Fruit fly (Drosophila melanogaster): Measurements from ENCODE around the gene wol.

Gene wol

dm6 chr2L:8277561-8278201 is 25.1 kb downstream of the wol start (continued):
- TF ChIP-seq CG33213 (GFP tag; optimal IDR thresholded peaks at IDR 0.05) (peak; percentile 89), Lhr (GFP tag; optimal IDR thresholded peaks at IDR 0.05) (peak; percentile 94), NC2β (GFP tag; optimal IDR thresholded peaks at IDR 0.05) (peak; percentile 94), otp (GFP tag; IDR thresholded peaks at IDR 0.05) (peak; percentile 99), D19A (tag; optimal IDR thresholded peaks at IDR 0.05) (peak; percentile 94), CG13123 (GFP tag; optimal IDR thresholded peaks at IDR 0.05) (peak; percentile 97), corto (GFP tag; optimal IDR thresholded peaks at IDR 0.05) (peak; percentile 98), gce (GFP tag; IDR thresholded peaks at IDR 0.05) (peak; percentile 99), esg (GFP tag; conservative IDR thresholded peaks at IDR 0.05) (peak; percentile 98), Rx (GFP tag; IDR thresholded peaks at IDR 0.05) (peak; percentile 97), Scr (GFP tag; IDR thresholded peaks at IDR 0.05; ENCODE audit: partially characterized antibody) (no peak), Hr78 (GFP tag; optimal IDR thresholded peaks at IDR 0.05) (peak in 1 of 2 experiments; percentile 86), CG31441 (GFP tag; IDR thresholded peaks at IDR 0.05) (peak; percentile 99), Gug (GFP tag; IDR thresholded peaks at IDR 0.05) (peak; percentile 90), Sry-β (GFP tag; optimal IDR thresholded peaks at IDR 0.05) (peak; percentile 75), ken (GFP tag; IDR thresholded peaks at IDR 0.05) (peak; percentile 98), pzg (GFP tag; optimal IDR thresholded peaks at IDR 0.05) (peak; percentile 0), CG6175 (GFP tag; IDR thresholded peaks at IDR 0.05) (peak; percentile 95), CG15073 (GFP tag; optimal IDR thresholded peaks at IDR 0.05) (peak; percentile 89), CG12236 (GFP tag; optimal IDR thresholded peaks at IDR 0.05) (peak; percentile 85), jigr1 (GFP tag; IDR thresholded peaks at IDR 0.05) (peak; percentile 95), CG4328 (GFP tag; optimal IDR thresholded peaks at IDR 0.05) (peak; percentile 91), CG32532 (GFP tag; IDR thresholded peaks at IDR 0.05) (peak; percentile 97), trem (tag; optimal IDR thresholded peaks at IDR 0.05) (peak; percentile 94), Fer3 (tag; optimal IDR thresholded peaks at IDR 0.05) (peak; percentile 96), CG30403 (GFP tag; optimal IDR thresholded peaks at IDR 0.05) (peak; percentile 99), ttk (GFP tag; IDR thresholded peaks at IDR 0.05) (peak; percentile 99), CG9727 (GFP tag; optimal IDR thresholded peaks at IDR 0.05) (peak; percentile 99), CG11723 (GFP tag; optimal IDR thresholded peaks at IDR 0.05) (peak; percentile 96), Oli (tag; optimal IDR thresholded peaks at IDR 0.05) (peak; percentile 98), Hey (tag; optimal IDR thresholded peaks at IDR 0.05) (peak; percentile 69), fd64A (GFP tag; optimal IDR thresholded peaks at IDR 0.05) (peak; percentile 93), Aef1 (GFP tag; IDR thresholded peaks at IDR 0.05) (peak; percentile 95), sob (GFP tag; IDR thresholded peaks at IDR 0.05) (peak; percentile 99), CG7987 (GFP tag; optimal IDR thresholded peaks at IDR 0.05) (peak; percentile 93), Taf1 (GFP tag; IDR thresholded peaks at IDR 0.05) (peak; percentile 92), CG7745 (tag; optimal IDR thresholded peaks at IDR 0.05) (peak; percentile 94), Poxn (GFP tag; IDR thresholded peaks at IDR 0.05) (0 out of 2 replicates have a peak, but pooled peaks have one; percentile 29), CG10147 (GFP tag; optimal IDR thresholded peaks at IDR 0.05) (peak; percentile 96), CG9817 (tag; optimal IDR thresholded peaks at IDR 0.05) (peak; percentile 93), lab (GFP tag; optimal IDR thresholded peaks at IDR 0.05) (peak; percentile 98), CG2712 (tag; optimal IDR thresholded peaks at IDR 0.05) (peak; percentile 98), HmgD (GFP tag; optimal IDR thresholded peaks at IDR 0.05) (peak; percentile 2), Pdp1 (GFP tag; optimal IDR thresholded peaks at IDR 0.05) (peak; percentile 92 to 93), Doc3 (GFP tag; IDR thresholded peaks at IDR 0.05; ENCODE audit: partially characterized antibody) (no peak), nmo (GFP tag; optimal IDR thresholded peaks at IDR 0.05) (peak; percentile 98), Awh (GFP tag; IDR thresholded peaks at IDR 0.05) (peak; percentile 99), Tbp (GFP tag; optimal IDR thresholded peaks at IDR 0.05) (no peak), HmgZ (tag; optimal IDR thresholded peaks at IDR 0.05) (peak; percentile 95)
